Worm (Caenorhabditis elegans) whole organism, young adult: Measurements from ENCODE around the gene Y22D7AR.7.
A peak's percentile ranks its signal among the peaks of the same experiment; 100 is the strongest.

Experiments
- B0336.3 ChIP-seq: fragments of 200-800 bp; sonication (Bioruptor generic); IDR thresholded peaks from 2 replicates; pipeline ENCODE4 v1.3.6; 2022; ENCODE audit warnings: missing genetic modification characterization, missing compliant biosample characterization
- C06A6.2 ChIP-seq: fragments of 200-800 bp; sonication (Bioruptor generic); conservative IDR thresholded peaks from 2 replicates; pipeline ENCODE4 v1.3.6; 2022; ENCODE audit warnings: missing genetic modification characterization, missing compliant biosample characterization
- D2030.7 ChIP-seq: fragments of 200-800 bp; sonication (Bioruptor generic); IDR thresholded peaks from 2 replicates; pipeline ENCODE4 v1.3.6; 2022; ENCODE audit warnings: missing genetic modification reagents, missing genetic modification characterization, missing compliant biosample characterization
- F37B4.10 ChIP-seq: fragments of 200-800 bp; sonication (Bioruptor generic); IDR thresholded peaks from 2 replicates; pipeline ENCODE4 v1.3.6; 2022; ENCODE audit warnings: missing genetic modification characterization, missing compliant biosample characterization
- F55B11.4 ChIP-seq: sonication (generic microtip); optimal IDR thresholded peaks from 2 replicates; lab custom pipeline; 2016; ENCODE audit warnings: missing compliant biosample characterization, missing genetic modification characterization, borderline replicate concordance; ENCODE audit not compliant: insufficient read depth
- F57A8.1 ChIP-seq: fragments of 200-800 bp; sonication (Bioruptor generic); optimal IDR thresholded peaks from 2 replicates; lab custom pipeline; 2018; ENCODE audit warnings: mild to moderate bottlenecking, missing genetic modification characterization, moderate library complexity, missing compliant biosample characterization
- K11D2.4 ChIP-seq: fragments of 200-800 bp; sonication (Bioruptor generic); IDR thresholded peaks from 2 replicates; pipeline ENCODE4 v1.3.6; 2022; ENCODE audit warnings: missing genetic modification reagents, missing genetic modification characterization, missing compliant biosample characterization
- atf-7 ChIP-seq: sonication (generic microtip); optimal IDR thresholded peaks from 2 replicates; lab custom pipeline; 2017; ENCODE audit warnings: mild to moderate bottlenecking, missing genetic modification characterization, missing compliant biosample characterization
- athp-1 ChIP-seq: sonication (generic microtip); optimal IDR thresholded peaks from 2 replicates; lab custom pipeline; 2017; ENCODE audit warnings: mild to moderate bottlenecking, missing genetic modification characterization, missing compliant biosample characterization
- attf-5 ChIP-seq: fragments of 200-800 bp; sonication (Bioruptor generic); optimal IDR thresholded peaks from 2 replicates; lab custom pipeline; 2018; ENCODE audit warnings: mild to moderate bottlenecking, missing genetic modification characterization, missing compliant biosample characterization
- cebp-1 ChIP-seq, 2 experiments: fragments of 200-800 bp in 1 of 2; sonication (Bioruptor generic) in 1 of 2; sonication (generic microtip) in 1 of 2; IDR thresholded peaks in 1 of 2; optimal IDR thresholded peaks in 1 of 2; 2 replicates each; pipeline versions ENCODE4 v1.3.6 to Lab custom; 2017 to 2022; ENCODE audit warnings: missing compliant biosample characterization in 2 of 2, missing genetic modification characterization in 2 of 2, mild to moderate bottlenecking in 1 of 2, missing genetic modification reagents in 1 of 2, moderate library complexity in 1 of 2
- cebp-2 ChIP-seq: fragments of 200-800 bp; sonication (Bioruptor generic); IDR thresholded peaks from 2 replicates; pipeline ENCODE4 v1.3.6; 2022; ENCODE audit warnings: missing genetic modification characterization, missing compliant biosample characterization
- ceh-58 ChIP-seq: fragments of 200-800 bp; sonication (Bioruptor generic); IDR thresholded peaks from 2 replicates; pipeline ENCODE4 v1.3.6; 2022; ENCODE audit warnings: missing genetic modification characterization, missing compliant biosample characterization
- die-1 ChIP-seq: sonication (generic microtip); optimal IDR thresholded peaks from 2 replicates; lab custom pipeline; 2016; ENCODE audit warnings: missing genotype, mild to moderate bottlenecking, missing genetic modification characterization, missing compliant biosample characterization
- dox-1 ChIP-seq: fragments of 200-800 bp; sonication (Bioruptor generic); IDR thresholded peaks from 2 replicates; pipeline ENCODE4 v1.3.6; 2022; ENCODE audit warnings: missing genetic modification reagents, missing genetic modification characterization, missing compliant biosample characterization
- egrh-3 ChIP-seq: fragments of 200-800 bp; sonication (Bioruptor generic); IDR thresholded peaks from 2 replicates; pipeline ENCODE4 v1.3.6; 2022; ENCODE audit warnings: missing genetic modification reagents, missing genetic modification characterization, missing compliant biosample characterization
- ets-4 ChIP-seq: fragments of 200-800 bp; sonication (Bioruptor generic); optimal IDR thresholded peaks from 2 replicates; lab custom pipeline; 2018; ENCODE audit warnings: mild to moderate bottlenecking, missing genetic modification characterization, missing compliant biosample characterization
- hlh-26 ChIP-seq: fragments of 200-800 bp; sonication (Bioruptor generic); conservative IDR thresholded peaks from 2 replicates; pipeline ENCODE4 v1.3.6; 2022; ENCODE audit warnings: missing genetic modification reagents, missing genetic modification characterization, missing compliant biosample characterization
- hmg-1.2 ChIP-seq: fragments of 200-800 bp; sonication (Bioruptor generic); IDR thresholded peaks from 2 replicates; pipeline ENCODE4 v1.3.6; 2022; ENCODE audit warnings: missing genetic modification reagents, missing genetic modification characterization, missing compliant biosample characterization
- let-607 ChIP-seq, 2 experiments: fragments of 200-800 bp in 1 of 2; sonication (Bioruptor generic) in 1 of 2; sonication (generic microtip) in 1 of 2; optimal IDR thresholded peaks; 2 replicates each; lab custom pipeline; 2016 to 2018; ENCODE audit warnings: mild to moderate bottlenecking in 2 of 2, missing compliant biosample characterization in 2 of 2, missing genetic modification characterization in 2 of 2, moderate library complexity in 2 of 2, missing genotype in 1 of 2
- lin-54 ChIP-seq: fragments of 200-800 bp; sonication (Bioruptor generic); optimal IDR thresholded peaks from 2 replicates; lab custom pipeline; 2018; ENCODE audit warnings: mild to moderate bottlenecking, missing genetic modification characterization, missing compliant biosample characterization
- lir-1 ChIP-seq: fragments of 200-800 bp; sonication (Bioruptor generic); conservative IDR thresholded peaks from 2 replicates; pipeline ENCODE4 v1.3.6; 2022; ENCODE audit warnings: missing genetic modification reagents, missing genetic modification characterization, missing compliant biosample characterization
- madf-10 ChIP-seq: sonication (generic microtip); optimal IDR thresholded peaks from 2 replicates; lab custom pipeline; 2016; ENCODE audit warnings: mild to moderate bottlenecking, missing genetic modification characterization, missing compliant biosample characterization
- madf-8 ChIP-seq: fragments of 200-800 bp; sonication (Bioruptor generic); conservative IDR thresholded peaks from 2 replicates; pipeline ENCODE4 v1.3.6; 2022; ENCODE audit warnings: missing genetic modification reagents, missing genetic modification characterization, missing compliant biosample characterization
- mcd-1 ChIP-seq: fragments of 200-800 bp; sonication (Bioruptor generic); IDR thresholded peaks from 2 replicates; pipeline ENCODE4 v1.3.6; 2022; ENCODE audit warnings: missing genetic modification reagents, missing genetic modification characterization, missing compliant biosample characterization
- mel-28 ChIP-seq: sonication (generic microtip); optimal IDR thresholded peaks from 2 replicates; lab custom pipeline; 2016; ENCODE audit warnings: borderline replicate concordance, mild to moderate bottlenecking, missing genetic modification characterization, missing compliant biosample characterization
- nfya-1 ChIP-seq: sonication (generic microtip); optimal IDR thresholded peaks from 2 replicates; lab custom pipeline; 2017; ENCODE audit warnings: antibody characterized with exemption, missing compliant biosample characterization, missing genetic modification characterization, borderline replicate concordance; ENCODE audit not compliant: insufficient read depth
- nfya-2 ChIP-seq: fragments of 200-800 bp; sonication (Bioruptor generic); IDR thresholded peaks from 2 replicates; pipeline ENCODE4 v1.3.6; 2022; ENCODE audit warnings: missing genetic modification reagents, missing genetic modification characterization, missing compliant biosample characterization
- nfyb-1 ChIP-seq: fragments of 200-800 bp; sonication (Bioruptor generic); IDR thresholded peaks from 2 replicates; pipeline ENCODE4 v1.3.6; 2022; ENCODE audit warnings: missing genetic modification reagents, missing genetic modification characterization, missing compliant biosample characterization
- nhr-80 ChIP-seq: sonication (generic microtip); optimal IDR thresholded peaks from 2 replicates; lab custom pipeline; 2016; ENCODE audit warnings: missing genetic modification characterization, missing compliant biosample characterization
- pbrm-1 ChIP-seq: fragments of 200-800 bp; sonication (Bioruptor generic); IDR thresholded peaks from 2 replicates; pipeline ENCODE4 v1.3.6; 2022; ENCODE audit warnings: missing genetic modification reagents, missing genetic modification characterization, missing compliant biosample characterization
- rec-8 ChIP-seq, 2 experiments: sonication (generic microtip); optimal IDR thresholded peaks; 2 replicates each; lab custom pipeline; 2016; ENCODE audit warnings: mild to moderate bottlenecking in 2 of 2, missing genetic modification characterization in 2 of 2, missing genetic modification reagents in 2 of 2, missing genotype in 2 of 2, missing biosample characterization in 1 of 2, missing compliant biosample characterization in 1 of 2, moderate library complexity in 1 of 2
- sdz-38 ChIP-seq: sonication (generic microtip); optimal IDR thresholded peaks from 2 replicates; lab custom pipeline; 2016; ENCODE audit warnings: missing genotype, missing genetic modification characterization, missing compliant biosample characterization
- snpc-4 ChIP-seq, 5 experiments: fragments of 150-350 bp in 1 of 5; sonication (generic microtip) in 4 of 5; optimal IDR thresholded peaks; 2 replicates each; lab custom pipeline; 2014 to 2018; ENCODE audit warnings: missing genetic modification characterization in 5 of 5, missing biosample characterization in 3 of 5, antibody characterized with exemption in 2 of 5, mild to moderate bottlenecking in 2 of 5, missing compliant biosample characterization in 2 of 5, missing genotype in 2 of 5, moderate library complexity in 2 of 5, missing genetic modification reagents in 1 of 5
- somi-1 ChIP-seq: fragments of 200-800 bp; sonication (Bioruptor generic); optimal IDR thresholded peaks from 2 replicates; lab custom pipeline; 2018; ENCODE audit warnings: mild to moderate bottlenecking, missing genetic modification characterization, missing compliant biosample characterization
- tbp1 ChIP-seq: fragments of 200-800 bp; sonication (Bioruptor generic); optimal IDR thresholded peaks from 2 replicates; lab custom pipeline; 2018; ENCODE audit warnings: mild to moderate bottlenecking, missing genetic modification characterization, missing compliant biosample characterization
- unc-62 ChIP-seq: fragments of 150-350 bp; optimal IDR thresholded peaks from 2 replicates; lab custom pipeline; 2014; ENCODE audit warnings: missing biosample characterization, missing genetic modification reagents, missing genetic modification characterization
- ztf-18 ChIP-seq: sonication (generic microtip); optimal IDR thresholded peaks from 2 replicates; lab custom pipeline; 2016; ENCODE audit warnings: missing genotype, mild to moderate bottlenecking, missing genetic modification characterization, missing compliant biosample characterization
- ztf-22 ChIP-seq: fragments of 200-800 bp; sonication (Bioruptor generic); optimal IDR thresholded peaks from 2 replicates; lab custom pipeline; 2018; ENCODE audit warnings: mild to moderate bottlenecking, missing genetic modification characterization, moderate library complexity, missing compliant biosample characterization
- ztf-25 ChIP-seq: fragments of 200-800 bp; sonication (Bioruptor generic); IDR thresholded peaks from 2 replicates; pipeline ENCODE4 v1.3.6; 2022; ENCODE audit warnings: missing genetic modification reagents, missing genetic modification characterization, missing compliant biosample characterization
- ztf-6 ChIP-seq: fragments of 200-800 bp; sonication (Bioruptor generic); IDR thresholded peaks from 2 replicates; pipeline ENCODE4 v1.3.6; 2022; ENCODE audit warnings: missing genetic modification reagents, missing genetic modification characterization, missing compliant biosample characterization

Y22D7AR.7 gene

DNA sequence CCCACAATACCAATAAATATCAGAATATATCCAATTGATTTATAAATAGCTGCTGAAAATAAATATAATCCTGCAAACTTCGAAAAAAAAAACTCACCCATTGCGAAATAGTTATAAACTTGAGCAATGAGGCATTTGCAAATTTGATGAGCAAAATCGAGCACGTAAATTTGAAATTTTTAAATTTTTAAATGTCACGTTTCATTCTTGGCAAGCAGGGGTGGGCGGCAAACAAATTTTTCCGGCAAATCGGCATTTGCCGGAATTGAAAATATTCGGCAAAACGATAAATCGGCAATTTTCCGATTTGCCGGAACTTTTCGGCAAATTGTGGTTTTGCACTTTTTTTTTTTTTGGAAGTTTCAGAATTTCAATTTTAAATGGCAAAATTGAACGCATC lies 2.0 kb upstream of the Y22D7AR.7 start, which contains the start of gene Y22D7AR.14:
Y22D7AR.14 (minus strand) TSS at position 101 of the 400 bp plus-strand sequence.
- TF ChIP-seq madf-8 (GFP tag; lab: Robert Waterston, UW) (no peak), ztf-22 (GFP tag; lab: Kevin White, UChicago) (no peak), sdz-38 (no peak), die-1 (tag; lab: Kevin White, UChicago) (no peak), pbrm-1 (GFP tag; lab: Robert Waterston, UW) (no peak), F55B11.4 (tag; lab: Kevin White, UChicago) (no peak), F37B4.10 (GFP tag; lab: Robert Waterston, UW) (no peak), D2030.7 (GFP tag; lab: Robert Waterston, UW) (no peak), F57A8.1 (GFP tag; lab: Kevin White, UChicago) (no peak), B0336.3 (no peak), nfyb-1 (GFP tag; lab: Robert Waterston, UW) (no peak), nfya-2 (no peak), ztf-18 (tag; lab: Kevin White, UChicago) (no peak)

DNA sequence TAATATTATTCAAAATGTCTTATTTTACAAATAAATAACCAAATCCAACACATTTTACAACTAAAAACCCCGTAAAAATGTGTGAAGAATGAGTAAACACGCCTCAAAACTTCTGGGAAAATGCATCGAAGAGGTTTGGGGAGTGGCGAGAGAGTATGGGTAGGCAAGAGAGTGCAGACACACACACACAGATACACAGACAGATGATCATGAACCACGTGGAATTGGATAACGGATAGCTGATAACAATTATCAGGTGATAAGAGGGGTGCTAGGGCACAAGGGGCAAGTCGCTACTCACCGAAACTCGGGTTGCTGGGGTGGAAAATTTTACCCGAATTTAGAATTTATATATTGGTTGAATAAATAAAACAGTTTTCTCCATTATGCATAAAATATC lies 5.6 kb downstream of the Y22D7AR.7 start:
- TF ChIP-seq hlh-26 (GFP tag; lab: Robert Waterston, UW) (no peak), snpc-4 (GFP tag; optimal IDR thresholded peaks at IDR 0.05; lab: Kevin White, UChicago) (no peak), snpc-4 (tag; optimal IDR thresholded peaks at IDR 0.05; lab: Kevin White, UChicago) (no peak), cebp-2 (GFP tag; lab: Robert Waterston, UW) (no peak), ztf-25 (GFP tag; lab: Robert Waterston, UW) (no peak), somi-1 (GFP tag; lab: Kevin White, UChicago) (peak; percentile 27), hmg-1.2 (GFP tag; lab: Robert Waterston, UW) (peak; percentile 80), ztf-6 (GFP tag; lab: Robert Waterston, UW) (no peak), C06A6.2 (0 out of 2 replicates have a peak, but pooled peaks have one; percentile 22)

DNA sequence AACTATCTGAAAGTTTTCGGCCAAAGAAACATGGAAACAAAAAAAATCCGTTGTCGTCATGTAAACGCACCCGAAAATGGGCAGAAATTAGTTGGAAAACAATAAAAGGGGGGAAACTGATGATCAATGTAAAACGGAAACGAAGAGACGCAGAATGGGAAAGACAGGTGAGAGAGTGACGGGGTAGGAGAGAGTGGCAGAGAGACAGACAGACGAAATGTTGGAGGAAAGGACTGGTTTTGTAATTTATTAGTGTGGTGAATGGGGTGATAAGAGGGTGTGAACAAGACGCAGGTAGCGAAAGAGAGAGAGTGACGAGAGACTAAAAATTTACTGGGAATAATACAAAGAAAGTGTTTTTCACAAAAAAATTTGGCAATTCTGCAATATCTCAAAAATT lies 6.9 kb downstream of the Y22D7AR.7 start:
- 0 out of 2 replicates have a peak, but pooled peaks have one; percentile 22 for TF ChIP-seq cebp-2 (GFP tag; lab: Robert Waterston, UW)
- TF ChIP-seq tbp1 (GFP tag; lab: Kevin White, UChicago), result peak; percentile 34
- TF ChIP-seq somi-1 (GFP tag; lab: Kevin White, UChicago), result peak; percentile 14
- TF ChIP-seq C06A6.2, result 0 out of 2 replicates have a peak, but pooled peaks have one; percentile 18
- peak in 1 of 2 experiments; percentile 8 for TF ChIP-seq let-607 (tag; optimal IDR thresholded peaks at IDR 0.05; lab: Kevin White, UChicago)
- peak; percentile 37; the same call in 1 of the 2 replicates for TF ChIP-seq B0336.3
- TF ChIP-seq nfyb-1 (GFP tag; lab: Robert Waterston, UW), result peak; percentile 62; the same call in 1 of the 2 replicates
- peak; percentile 47 for TF ChIP-seq dox-1 (GFP tag; lab: Robert Waterston, UW)
- 0 out of 2 replicates have a peak, but pooled peaks have one; percentile 13 for TF ChIP-seq K11D2.4 (GFP tag; lab: Robert Waterston, UW)
- no peak for TF ChIP-seq athp-1
- peak; percentile 76 for TF ChIP-seq attf-5 (GFP tag; lab: Kevin White, UChicago)
- no peak for TF ChIP-seq lin-54
- peak; percentile 10 for TF ChIP-seq madf-10 (tag; lab: Kevin White, UChicago)
- peak; percentile 33; the same call in 1 of the 2 replicates for TF ChIP-seq lir-1 (GFP tag; lab: Robert Waterston, UW)
- peak; percentile 1 for TF ChIP-seq ets-4 (GFP tag; lab: Kevin White, UChicago)
- peak; percentile 66 for TF ChIP-seq atf-7 (tag; lab: Kevin White, UChicago)
- peak; percentile 66 for TF ChIP-seq egrh-3 (GFP tag; lab: Robert Waterston, UW)
- TF ChIP-seq pbrm-1 (GFP tag; lab: Robert Waterston, UW), result peak; percentile 55; the same call in 1 of the 2 replicates
- no peak for TF ChIP-seq cebp-1 (GFP tag; IDR thresholded peaks at IDR 0.05; lab: Robert Waterston, UW)
- peak; percentile 61 for TF ChIP-seq cebp-1 (tag; optimal IDR thresholded peaks at IDR 0.05; lab: Kevin White, UChicago)
- peak; percentile 77 for TF ChIP-seq nhr-80 (tag; lab: Kevin White, UChicago)
- no peak for TF ChIP-seq nfya-1 (tag; lab: Kevin White, UChicago)
- TF ChIP-seq unc-62, result peak; percentile 32
- TF ChIP-seq hmg-1.2 (GFP tag; lab: Robert Waterston, UW), result peak; percentile 96
- no peak for TF ChIP-seq mel-28 (tag; lab: Kevin White, UChicago)
- TF ChIP-seq die-1 (tag; lab: Kevin White, UChicago), result no peak
- TF ChIP-seq mcd-1 (GFP tag; lab: Robert Waterston, UW), result 0 out of 2 replicates have a peak, but pooled peaks have one; percentile 9
- TF ChIP-seq ceh-58, result no peak
- TF ChIP-seq snpc-4 (GFP tag; optimal IDR thresholded peaks at IDR 0.05; lab: Kevin White, UChicago), result no peak
- TF ChIP-seq snpc-4 (tag; optimal IDR thresholded peaks at IDR 0.05; lab: Kevin White, UChicago), result peak in 1 of 4 experiments; percentile 3
- TF ChIP-seq rec-8 (tag; optimal IDR thresholded peaks at IDR 0.05; lab: Kevin White, UChicago), result no peak
